Worm (Caenorhabditis elegans) whole organism, L4 larva: Measurements from ENCODE around the gene F58B4.3.

Source experiments
- D1046.2 ChIP-seq: fragments of 200-800 bp; sonication (Bioruptor generic); IDR thresholded peaks from 2 replicates; pipeline ENCODE4 v1.3.6; 2022; ENCODE audit warnings: missing genetic modification characterization, missing compliant biosample characterization
- F26F4.8 ChIP-seq: fragments of 200-800 bp; sonication (Bioruptor generic); conservative IDR thresholded peaks from 2 replicates; pipeline ENCODE4 v1.3.6; 2022; ENCODE audit warnings: missing genetic modification characterization, missing compliant biosample characterization
- T20F7.1 ChIP-seq: fragments of 200-800 bp; sonication (Bioruptor generic); optimal IDR thresholded peaks from 2 replicates; lab custom pipeline; 2018; ENCODE audit warnings: mild to moderate bottlenecking, missing genetic modification characterization, missing compliant biosample characterization
- T26A8.4 ChIP-seq: fragments of 200-800 bp; sonication (Bioruptor generic); IDR thresholded peaks from 2 replicates; pipeline ENCODE4 v1.3.6; 2022; ENCODE audit warnings: missing genetic modification characterization, missing compliant biosample characterization
- aha-1 ChIP-seq: fragments of 150-350 bp; peaks from one replicate; lab custom pipeline; 2014; ENCODE audit warnings: missing biosample characterization, missing genetic modification characterization
- arid-1 ChIP-seq: fragments of 200-800 bp; sonication (Bioruptor generic); conservative IDR thresholded peaks from 2 replicates; pipeline ENCODE4 v1.3.6; 2022; ENCODE audit warnings: missing genetic modification reagents, missing genetic modification characterization, missing compliant biosample characterization
- attf-4 ChIP-seq: sonication (generic microtip); optimal IDR thresholded peaks from 3 replicates; lab custom pipeline; 2017; ENCODE audit warnings: missing biosample characterization, missing genetic modification characterization
- ceh-20 ChIP-seq: fragments of 200-800 bp; sonication (Bioruptor generic); IDR thresholded peaks from 2 replicates; pipeline ENCODE4 v1.3.6; 2022; ENCODE audit warnings: missing genetic modification reagents, missing genetic modification characterization, missing compliant biosample characterization
- dve-1 ChIP-seq: sonication (generic microtip); optimal IDR thresholded peaks from 2 replicates; lab custom pipeline; 2017; ENCODE audit warnings: antibody characterized with exemption, mild to moderate bottlenecking, missing genetic modification characterization, missing compliant biosample characterization; ENCODE audit not compliant: insufficient read depth
- egl-27 ChIP-seq: sonication (generic microtip); optimal IDR thresholded peaks from 3 replicates; lab custom pipeline; 2017; ENCODE audit warnings: missing biosample characterization, missing genetic modification reagents, missing genetic modification characterization
- egl-43 ChIP-seq: fragments of 200-800 bp; sonication (Bioruptor generic); IDR thresholded peaks from 2 replicates; pipeline ENCODE4 v1.3.6; 2022; ENCODE audit warnings: missing genetic modification reagents, missing genetic modification characterization, missing compliant biosample characterization
- hlh-30 ChIP-seq: sonication (generic microtip); optimal IDR thresholded peaks from 2 replicates; lab custom pipeline; 2017; ENCODE audit warnings: antibody characterized with exemption, mild to moderate bottlenecking, missing genetic modification characterization, missing compliant biosample characterization; ENCODE audit not compliant: insufficient read depth
- lin-15B ChIP-seq: fragments of 150-350 bp; sonication (generic microtip); optimal IDR thresholded peaks from 3 replicates; lab custom pipeline; 2014; ENCODE audit warnings: missing biosample characterization, missing genetic modification characterization
- madf-9 ChIP-seq: fragments of 200-800 bp; sonication (Bioruptor generic); conservative IDR thresholded peaks from 2 replicates; pipeline ENCODE4 v1.3.6; 2022; ENCODE audit warnings: missing genetic modification reagents, missing genetic modification characterization, missing compliant biosample characterization
- mes-2 ChIP-seq: sonication (generic microtip); optimal IDR thresholded peaks from 2 replicates; lab custom pipeline; 2016; ENCODE audit warnings: missing genotype, mild to moderate bottlenecking, missing genetic modification characterization, missing compliant biosample characterization; ENCODE audit not compliant: poor library complexity, severe bottlenecking
- nhr-102 ChIP-seq: sonication (generic microtip); optimal IDR thresholded peaks from 2 replicates; lab custom pipeline; 2016; ENCODE audit warnings: mild to moderate bottlenecking, missing genetic modification characterization, moderate library complexity, missing compliant biosample characterization
- nhr-11 ChIP-seq: fragments of 150-350 bp; optimal IDR thresholded peaks from 2 replicates; lab custom pipeline; 2014; ENCODE audit warnings: missing biosample characterization, missing genetic modification characterization
- nhr-28 ChIP-seq: fragments of 150-350 bp; optimal IDR thresholded peaks from 2 replicates; lab custom pipeline; 2014; ENCODE audit warnings: missing biosample characterization, missing genetic modification characterization
- nhr-42 ChIP-seq: fragments of 200-800 bp; sonication (Bioruptor generic); IDR thresholded peaks from 2 replicates; pipeline ENCODE4 v1.3.6; 2022; ENCODE audit warnings: missing genetic modification characterization, missing compliant biosample characterization
- nhr-6 ChIP-seq: fragments of 150-350 bp; optimal IDR thresholded peaks from 2 replicates; lab custom pipeline; 2014; ENCODE audit warnings: missing biosample characterization, missing genetic modification characterization
- nhr-76 ChIP-seq: fragments of 150-350 bp; optimal IDR thresholded peaks from 2 replicates; lab custom pipeline; 2014; ENCODE audit warnings: missing biosample characterization, missing genetic modification characterization
- pqm-1 ChIP-seq: sonication (generic microtip); optimal IDR thresholded peaks from 2 replicates; lab custom pipeline; 2017; ENCODE audit warnings: missing biosample characterization, missing genetic modification characterization
- set-16 ChIP-seq: fragments of 200-800 bp; sonication (Bioruptor generic); IDR thresholded peaks from 2 replicates; pipeline ENCODE4 v1.3.6; 2022; ENCODE audit warnings: missing genetic modification reagents, missing genetic modification characterization, missing compliant biosample characterization
- spr-1 ChIP-seq: sonication (generic microtip); optimal IDR thresholded peaks from 2 replicates; lab custom pipeline; 2016; ENCODE audit warnings: mild to moderate bottlenecking, missing genetic modification characterization, missing compliant biosample characterization
- spr-3 ChIP-seq: fragments of 200-800 bp; sonication (Bioruptor generic); optimal IDR thresholded peaks from 2 replicates; lab custom pipeline; 2018; ENCODE audit warnings: mild to moderate bottlenecking, missing genetic modification characterization, missing compliant biosample characterization
- tag-97 ChIP-seq: fragments of 200-800 bp; sonication (Bioruptor generic); IDR thresholded peaks from 2 replicates; pipeline ENCODE4 v1.3.6; 2022; ENCODE audit warnings: missing genetic modification characterization, missing compliant biosample characterization
- tra-1 ChIP-seq: fragments of 200-800 bp; sonication (Bioruptor generic); IDR thresholded peaks from 2 replicates; pipeline ENCODE4 v1.3.6; 2022; ENCODE audit warnings: missing genetic modification reagents, missing genetic modification characterization, missing compliant biosample characterization
- unc-62 ChIP-seq, 3 experiments: fragments of 150-350 bp in 1 of 3; sonication (generic microtip); optimal IDR thresholded peaks in 2 of 3; peaks in 1 of 3; 1 replicate in 1 of 3; 2 replicates in 2 of 3; lab custom pipeline; 2014 to 2017; ENCODE audit warnings: missing biosample characterization in 3 of 3, missing genetic modification characterization in 3 of 3, missing genetic modification reagents in 3 of 3, missing genotype in 1 of 3
- zag-1 ChIP-seq: fragments of 150-350 bp; optimal IDR thresholded peaks from 2 replicates; lab custom pipeline; 2014; ENCODE audit warnings: missing biosample characterization, missing genetic modification characterization
- zfp-3 ChIP-seq: fragments of 200-800 bp; sonication (Bioruptor generic); conservative IDR thresholded peaks from 2 replicates; pipeline ENCODE4 v1.3.6; 2022; ENCODE audit warnings: missing genetic modification reagents, missing genetic modification characterization, missing compliant biosample characterization

F58B4.3 gene

DNA sequence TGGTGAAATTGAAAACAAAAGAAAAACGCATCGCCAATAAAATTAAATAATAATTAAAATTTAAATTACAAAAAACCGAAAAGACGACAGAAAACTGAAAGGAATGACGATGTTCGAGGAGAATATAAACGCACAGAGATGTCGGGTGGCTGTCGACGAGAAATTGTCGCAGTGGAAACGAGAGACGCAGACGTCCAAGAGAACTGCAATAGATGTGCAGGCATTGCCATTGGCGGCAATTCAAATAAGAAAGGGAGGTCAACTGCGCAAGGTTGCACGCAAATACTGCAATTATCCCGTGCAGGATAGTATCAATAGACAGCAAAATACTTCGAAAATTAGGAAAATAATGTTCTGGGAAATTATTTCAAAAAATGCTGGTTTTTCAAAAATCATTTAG lies 32.4 kb upstream of the F58B4.3 start (continued):
- peak; percentile 99 for TF ChIP-seq nhr-6 (tag; lab: Kevin White, UChicago)
- peak; percentile 98 for TF ChIP-seq tra-1 (GFP tag; lab: Robert Waterston, UW)
- peak; percentile 98 for TF ChIP-seq zfp-3
- TF ChIP-seq, all 104 proteins: peak for 92

DNA sequence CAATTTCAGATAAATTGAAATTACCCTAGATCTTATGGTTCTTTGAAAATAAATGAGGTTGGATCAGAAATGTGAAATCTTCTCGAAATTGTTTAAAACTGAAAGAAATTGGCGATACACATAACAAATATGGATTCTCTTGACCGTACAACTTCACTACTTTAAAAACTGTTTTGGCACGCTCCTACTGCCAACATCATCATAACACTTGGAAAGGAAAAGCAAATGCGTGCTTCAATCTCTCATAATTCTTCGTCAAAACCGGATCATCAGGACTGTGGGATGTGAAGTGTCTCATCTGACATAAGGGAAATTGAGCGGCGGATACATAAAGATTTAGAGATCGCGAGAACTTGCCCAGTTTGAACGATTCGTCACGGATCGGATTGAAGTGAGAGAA lies 31.5 kb upstream of the F58B4.3 start, which contains the start of gene F32D8.7:
TSS of gene F32D8.7 (plus strand) at position 329 of the 400 bp plus-strand sequence.
- TF ChIP-seq ceh-20: no peak
- no peak for TF ChIP-seq set-16 (GFP tag; lab: Robert Waterston, UW)
- TF ChIP-seq F26F4.8 (GFP tag; lab: Robert Waterston, UW): no peak
- no peak for TF ChIP-seq arid-1 (GFP tag; lab: Robert Waterston, UW)
- TF ChIP-seq attf-4 (tag; lab: Kevin White, UChicago): no peak
- no peak for TF ChIP-seq dve-1 (tag; lab: Kevin White, UChicago)
- no peak for TF ChIP-seq madf-9 (GFP tag; lab: Robert Waterston, UW)
- peak; percentile 10 for TF ChIP-seq nhr-28 (tag; lab: Kevin White, UChicago)
- no peak for TF ChIP-seq T20F7.1 (GFP tag; lab: Kevin White, UChicago)
- TF ChIP-seq tag-97 (GFP tag; lab: Robert Waterston, UW): no peak
- no peak for TF ChIP-seq hlh-30 (tag; lab: Kevin White, UChicago)
- no peak for TF ChIP-seq nhr-102 (tag; lab: Kevin White, UChicago)
- TF ChIP-seq nhr-76 (tag; lab: Kevin White, UChicago): no peak
- no peak for TF ChIP-seq nhr-11 (tag; lab: Kevin White, UChicago)
- peak; percentile 81 for TF ChIP-seq aha-1 (tag; lab: Kevin White, UChicago)
- peak in 1 of 2 experiments; percentile 90 for TF ChIP-seq unc-62 (GFP tag; optimal IDR thresholded peaks at IDR 0.05 in 1 of 2; lab: Kevin White, UChicago)
- no peak for TF ChIP-seq unc-62 (tag; optimal IDR thresholded peaks at IDR 0.05; lab: Kevin White, UChicago)

DNA sequence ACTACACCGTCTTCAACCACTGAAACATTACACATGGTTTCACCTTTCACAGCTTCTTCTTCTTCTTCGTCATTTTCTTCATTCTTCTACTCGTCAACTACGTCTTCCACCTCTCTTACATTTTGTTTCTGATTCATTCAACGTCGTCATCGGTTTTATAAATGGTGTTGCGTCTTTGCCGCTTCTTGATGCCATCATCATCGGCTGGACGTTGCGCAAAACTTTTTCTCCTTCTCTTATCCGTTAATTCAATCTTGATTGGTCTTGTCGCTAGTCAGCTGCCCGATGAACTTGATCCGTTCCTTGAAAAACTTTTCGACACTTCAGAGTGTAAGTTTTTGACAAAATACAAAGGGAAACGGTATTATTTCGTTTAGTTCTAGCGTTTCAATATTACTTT lies 31.0 kb upstream of the F58B4.3 start:
- TF ChIP-seq pqm-1 (tag; lab: Kevin White, UChicago): no peak
- no peak for TF ChIP-seq egl-43 (GFP tag; lab: Robert Waterston, UW)
- TF ChIP-seq spr-3: no peak
- peak in 1 of 2 experiments; percentile 29 for TF ChIP-seq unc-62 (GFP tag; optimal IDR thresholded peaks at IDR 0.05 in 1 of 2; lab: Kevin White, UChicago)
- no peak for TF ChIP-seq unc-62 (tag; optimal IDR thresholded peaks at IDR 0.05; lab: Kevin White, UChicago)
- TF ChIP-seq lin-15B: no peak
- no peak for TF ChIP-seq tag-97 (GFP tag; lab: Robert Waterston, UW)
- no peak for TF ChIP-seq T26A8.4 (GFP tag; lab: Robert Waterston, UW)
- TF ChIP-seq attf-4 (tag; lab: Kevin White, UChicago): no peak
- no peak for TF ChIP-seq spr-1

DNA sequence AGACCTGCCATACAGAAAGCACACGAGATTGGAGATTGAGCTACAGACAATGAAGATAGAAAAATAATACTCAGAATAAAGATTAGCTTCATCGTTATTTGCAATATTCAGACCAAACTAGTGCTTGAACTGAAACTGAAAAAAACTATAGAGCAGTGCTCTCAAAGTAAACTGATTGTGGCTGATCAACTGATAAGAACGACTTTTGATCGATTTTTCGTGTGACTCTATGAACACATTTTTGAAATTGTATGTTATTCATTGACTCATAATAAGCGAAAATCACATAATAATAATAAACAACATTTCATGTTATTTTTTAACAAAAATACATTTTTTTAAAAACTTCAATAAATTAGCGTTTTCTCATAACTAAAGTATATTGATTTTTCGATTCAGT lies 28.5 kb upstream of the F58B4.3 start, which contains the start of gene spp-16:
TSS of gene spp-16 (minus strand) at position 179 of the 400 bp plus-strand sequence.
- TF ChIP-seq pqm-1 (tag; lab: Kevin White, UChicago) (peak; percentile 53), dve-1 (tag; lab: Kevin White, UChicago) (peak; percentile 16), nhr-28 (tag; lab: Kevin White, UChicago) (peak; percentile 44), nhr-102 (tag; lab: Kevin White, UChicago) (no peak)

DNA sequence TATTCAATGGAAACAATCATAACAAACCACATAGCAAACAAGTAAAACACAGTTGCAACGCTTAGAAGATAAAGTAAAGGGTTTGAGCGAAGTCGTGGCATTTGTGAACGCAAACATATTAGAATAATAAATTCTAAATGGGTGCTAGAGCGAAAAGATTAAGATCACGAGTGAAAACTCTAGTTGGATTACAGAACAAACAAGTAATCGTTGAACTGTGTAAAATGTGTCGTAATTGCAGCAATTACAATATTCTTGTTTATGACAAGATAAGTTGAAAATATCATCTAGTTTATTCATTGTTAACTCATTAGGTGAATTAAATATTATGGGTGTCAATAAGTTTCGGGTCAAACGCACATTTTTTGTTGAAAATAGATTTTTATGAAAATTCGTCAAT lies 26.9 kb upstream of the F58B4.3 start, which contains the start of gene F32D8.8:
TSS of gene F32D8.8 (minus strand) at position 101 of the 400 bp plus-strand sequence.
- TF ChIP-seq nhr-42 (GFP tag; lab: Robert Waterston, UW) (no peak), zag-1 (tag; lab: Kevin White, UChicago) (no peak), mes-2 (tag; lab: Kevin White, UChicago) (no peak), D1046.2 (GFP tag; lab: Robert Waterston, UW) (no peak), egl-27 (tag; lab: Kevin White, UChicago) (no peak)
